Fruit fly (Drosophila melanogaster) whole organism, adult: ENCODE data around the gene CG17036.

Experiments used
- CG12768 ChIP-seq: fragments of 200-800 bp; sonication (Bioruptor generic); optimal IDR thresholded peaks from 2 replicates; lab custom pipeline; 2017; ENCODE audit warnings: missing biosample characterization, missing genetic modification characterization, mild to moderate bottlenecking, moderate library complexity, missing genetic modification reagents
- CG33017 ChIP-seq: fragments of 200-800 bp; sonication (Bioruptor generic); optimal IDR thresholded peaks from 2 replicates; lab custom pipeline; 2018; ENCODE audit warnings: missing biosample characterization, mild to moderate bottlenecking, missing genetic modification characterization, moderate library complexity
- Hr96 ChIP-seq: fragments of 200-800 bp; sonication (Bioruptor generic); optimal IDR thresholded peaks from 2 replicates; lab custom pipeline; 2016; ENCODE audit warnings: missing biosample characterization, missing genetic modification characterization
- kay ChIP-seq: fragments of 200-800 bp; sonication (Bioruptor generic); peaks from one replicate; lab custom pipeline; 2016; ENCODE audit warnings: missing biosample characterization, missing genetic modification characterization, borderline replicate concordance
- tj ChIP-seq: fragments of 200-800 bp; sonication (Bioruptor generic); optimal IDR thresholded peaks from 3 replicates; lab custom pipeline; 2017; ENCODE audit warnings: missing biosample characterization, mild to moderate bottlenecking, missing genetic modification characterization, moderate library complexity

- TF ChIP-seq CG33017 (tag; lab: Kevin White, UChicago) (peak; percentile 21), CG12768 (GFP tag; lab: Kevin White, UChicago) (peak; percentile 60), kay (peak; percentile 65), Hr96 (GFP tag; lab: Kevin White, UChicago) (no peak), tj (GFP tag; lab: Kevin White, UChicago) (peak; percentile 59)
Measured at dm6 chr2L:12719712-12720429, 19.3 kb upstream of the CG17036 start.
